Fruit fly (Drosophila melanogaster): ENCODE measurements around the gene CG2129.

The CG2129 gene

dm6 chrX:8178165-8178955 lies 32.7 kb downstream of the CG2129 start, which contains the start of gene sdt:
Gene sdt (plus strand): TSS chrX:8178549.
- TF ChIP-seq Myc (optimal IDR thresholded peaks at IDR 0.05) = no peak

DNA sequence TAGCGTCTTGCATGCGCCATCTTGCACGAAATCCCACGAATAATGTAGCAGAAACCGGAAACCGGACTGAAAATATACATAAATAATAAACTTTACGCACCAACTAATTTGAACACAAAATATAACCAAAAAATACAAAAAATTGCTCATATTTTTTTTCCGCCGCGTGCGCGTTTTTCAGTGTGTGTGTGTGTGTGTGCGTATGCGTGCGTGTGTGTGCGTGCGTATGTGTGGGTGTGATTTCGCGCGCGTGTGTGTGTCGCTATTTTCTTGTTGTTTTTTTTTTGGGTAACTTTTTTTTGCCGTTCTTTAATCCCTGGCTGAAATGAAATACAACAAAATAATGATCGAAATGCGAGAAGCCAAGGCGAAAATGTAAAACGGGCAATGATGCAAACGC lies 33.4 kb downstream of the CG2129 start:
- TF ChIP-seq sage (GFP tag; optimal IDR thresholded peaks at IDR 0.05) (no peak), pan (optimal IDR thresholded peaks at IDR 0.05) (peak; percentile 53)

dm6 chrX:8179858-8180257 lies 34.2 kb downstream of the CG2129 start:
- TF ChIP-seq Abd-B (GFP tag; optimal IDR thresholded peaks at IDR 0.05) = no peak

DNA sequence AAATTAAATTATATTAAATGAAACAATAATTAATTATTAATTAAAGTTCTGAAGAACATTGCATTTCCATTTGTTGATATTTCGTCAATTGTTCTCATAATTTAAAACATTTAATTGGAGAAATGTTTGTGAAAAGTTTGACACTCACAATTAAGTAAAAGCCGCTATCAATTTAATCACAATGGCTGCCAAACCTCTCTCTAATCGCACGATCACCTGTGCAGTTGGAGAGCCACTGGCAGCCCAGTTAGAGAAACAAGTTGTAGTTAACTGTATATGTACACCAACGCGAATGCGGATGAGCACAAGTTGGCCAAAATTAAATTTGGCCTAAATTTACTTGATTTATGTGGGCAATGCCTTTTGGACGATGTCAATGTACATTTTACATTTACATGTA lies 46.6 kb downstream of the CG2129 start:
- TF ChIP-seq Hr78 (GFP tag; optimal IDR thresholded peaks at IDR 0.05) = no peak
- no peak for TF ChIP-seq fru (GFP tag; optimal IDR thresholded peaks at IDR 0.05)
- peak; percentile 7 for TF ChIP-seq Myc (optimal IDR thresholded peaks at IDR 0.05)

- TF ChIP-seq Abd-B (GFP tag; optimal IDR thresholded peaks at IDR 0.05) (no peak), Hr78 (GFP tag; optimal IDR thresholded peaks at IDR 0.05) (no peak), Mio (GFP tag; optimal IDR thresholded peaks at IDR 0.05) (no peak), OdsH (GFP tag; optimal IDR thresholded peaks at IDR 0.05) (peak; percentile 46), Sp1 (GFP tag; optimal IDR thresholded peaks at IDR 0.05) (peak; percentile 6), foxo (GFP tag; optimal IDR thresholded peaks at IDR 0.05) (peak in 1 of 2 experiments; percentile 40), Dif (GFP tag; optimal IDR thresholded peaks at IDR 0.05; ENCODE audit: partially characterized antibody) (no peak), Jra (GFP tag; optimal IDR thresholded peaks at IDR 0.05) (peak; percentile 17), N (GFP tag; optimal IDR thresholded peaks at IDR 0.05) (no peak), fru (GFP tag; optimal IDR thresholded peaks at IDR 0.05) (peak; percentile 30), br (GFP tag; optimal IDR thresholded peaks at IDR 0.05) (peak; percentile 19), brk (GFP tag; optimal IDR thresholded peaks at IDR 0.05) (peak; percentile 9), sage (GFP tag; optimal IDR thresholded peaks at IDR 0.05) (no peak), Hnf4 (GFP tag; optimal IDR thresholded peaks at IDR 0.05) (peak; percentile 43), woc (GFP tag; optimal IDR thresholded peaks at IDR 0.05) (peak; percentile 48), h (GFP tag; optimal IDR thresholded peaks at IDR 0.05) (peak; percentile 68), dmrt93B (GFP tag; optimal IDR thresholded peaks at IDR 0.05) (no peak), CrebA (GFP tag; optimal IDR thresholded peaks at IDR 0.05; ENCODE audit: borderline replicate concordance) (no peak), HLH106 (tag; optimal IDR thresholded peaks at IDR 0.05) (peak; percentile 21), ey (GFP tag; optimal IDR thresholded peaks at IDR 0.05) (peak; percentile 42), usp (GFP tag; optimal IDR thresholded peaks at IDR 0.05) (no peak), Rel (GFP tag; optimal IDR thresholded peaks at IDR 0.05) (no peak), Rel (tag; optimal IDR thresholded peaks at IDR 0.05) (peak; percentile 45), sv (GFP tag; optimal IDR thresholded peaks at IDR 0.05) (no peak), tai (GFP tag; optimal IDR thresholded peaks at IDR 0.05) (no peak), psq (GFP tag; optimal IDR thresholded peaks at IDR 0.05) (peak; percentile 45), pan (optimal IDR thresholded peaks at IDR 0.05) (no peak), rgr (GFP tag; optimal IDR thresholded peaks at IDR 0.05) (peak; percentile 34), Vsx2 (GFP tag; optimal IDR thresholded peaks at IDR 0.05; ENCODE audit: partially characterized antibody) (no peak), Dfd (GFP tag; optimal IDR thresholded peaks at IDR 0.05) (no peak), CG32264 (GFP tag; optimal IDR thresholded peaks at IDR 0.05) (no peak), CG9705 (GFP tag; optimal IDR thresholded peaks at IDR 0.05) (no peak), jim (GFP tag; optimal IDR thresholded peaks at IDR 0.05) (no peak), dl (GFP tag; optimal IDR thresholded peaks at IDR 0.05; ENCODE audit: insufficient read depth in 1 of 2, partially characterized antibody in 2 of 2) (no peak), lola (GFP tag; optimal IDR thresholded peaks at IDR 0.05) (no peak), Hr83 (GFP tag; optimal IDR thresholded peaks at IDR 0.05; ENCODE audit: poor library complexity, severe bottlenecking) (peak; percentile 10), dsf (GFP tag; optimal IDR thresholded peaks at IDR 0.05; ENCODE audit: borderline replicate concordance) (no peak), Myc (optimal IDR thresholded peaks at IDR 0.05) (peak; percentile 86), GATAd (GFP tag; optimal IDR thresholded peaks at IDR 0.05) (no peak)
Measured at dm6 chrX:8193017-8193556, 47.4 kb downstream of the CG2129 start.
